Worm (Caenorhabditis elegans) whole organism, mixed stage, embryonic: ENCODE data around the gene clec-162.

Experiments used
- bed-3 ChIP-seq: fragments of 200-800 bp; sonication (Bioruptor generic); optimal IDR thresholded peaks from 3 replicates; lab custom pipeline; 2018; ENCODE audit warnings: mild to moderate bottlenecking, missing genetic modification characterization, moderate library complexity, missing compliant biosample characterization
- cnd-1 ChIP-seq: fragments of 200-800 bp; sonication (Bioruptor generic); optimal IDR thresholded peaks from 2 replicates; lab custom pipeline; 2018; ENCODE audit warnings: mild to moderate bottlenecking, missing genetic modification characterization, missing compliant biosample characterization
- elt-1 ChIP-seq: sonication (generic microtip); optimal IDR thresholded peaks from 2 replicates; lab custom pipeline; 2017; ENCODE audit warnings: missing genetic modification characterization, mild to moderate bottlenecking, missing compliant biosample characterization, antibody characterized with exemption, moderate library complexity, borderline replicate concordance; ENCODE audit not compliant: insufficient read depth
- mep-1 ChIP-seq: fragments of 150-350 bp; optimal IDR thresholded peaks from 2 replicates; lab custom pipeline; 2017; ENCODE audit warnings: missing biosample characterization, missing genetic modification reagents, missing genetic modification characterization, inconsistent platforms
- nhr-76 ChIP-seq: sonication (generic microtip); optimal IDR thresholded peaks from 2 replicates; lab custom pipeline; 2017; ENCODE audit warnings: missing biosample characterization, missing genetic modification characterization
- snpc-4 ChIP-seq: fragments of 150-350 bp; optimal IDR thresholded peaks from 2 replicates; lab custom pipeline; 2014; ENCODE audit warnings: missing biosample characterization, missing genetic modification characterization

DNA sequence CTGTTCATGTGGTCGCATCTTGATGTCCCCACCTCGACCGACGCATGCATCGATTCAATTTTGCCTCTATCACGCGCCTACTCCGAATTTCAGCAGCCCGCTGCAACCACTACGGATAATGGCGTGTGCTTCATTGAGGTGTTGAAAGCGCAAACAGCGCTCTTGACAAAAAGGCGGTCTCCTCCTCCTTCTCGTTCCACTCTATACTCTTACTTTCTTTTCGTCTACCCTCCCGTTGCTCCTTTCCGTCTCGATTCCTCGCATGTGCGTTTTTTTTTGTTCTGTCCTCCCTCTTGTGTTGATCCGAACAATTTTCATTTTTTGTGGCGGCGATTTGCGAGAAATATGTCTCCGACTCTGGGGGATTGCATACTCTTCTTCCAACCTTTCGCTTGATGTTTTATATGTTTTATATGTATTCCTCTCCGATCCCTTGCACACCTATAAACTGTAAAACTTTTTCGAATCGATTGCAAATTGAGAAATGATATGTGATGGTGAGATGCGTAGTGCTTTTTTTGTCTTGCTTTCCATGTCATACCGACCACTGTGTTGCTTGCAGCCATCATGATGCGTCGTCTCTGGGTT is 22.3 kb downstream of the clec-162 start:
- no peak for TF ChIP-seq snpc-4 (tag; lab: Kevin White, UChicago)
- TF ChIP-seq elt-1 (tag; lab: Kevin White, UChicago): no peak
- no peak for TF ChIP-seq mep-1
- TF ChIP-seq cnd-1: no peak
- TF ChIP-seq bed-3: no peak
- TF ChIP-seq nhr-76 (tag; lab: Kevin White, UChicago): no peak
